Worm (Caenorhabditis elegans) whole organism, L4 larva: Measurements from ENCODE around the gene F35H8.4.

Source experiments
- Y5F2A.4 ChIP-seq: fragments of 200-800 bp; sonication (Bioruptor generic); optimal IDR thresholded peaks from 2 replicates; lab custom pipeline; 2018; ENCODE audit warnings: mild to moderate bottlenecking, missing genetic modification characterization, missing compliant biosample characterization
- ama-1 ChIP-seq: fragments of 150-350 bp; optimal IDR thresholded peaks from 2 replicates; lab custom pipeline; 2014; ENCODE audit warnings: inconsistent platforms, mixed read lengths
- ceh-82 ChIP-seq: sonication (generic microtip); optimal IDR thresholded peaks from 2 replicates; lab custom pipeline; 2017; ENCODE audit warnings: missing biosample characterization, missing genetic modification characterization
- dpl-1 ChIP-seq: fragments of 150-350 bp; optimal IDR thresholded peaks from 2 replicates; lab custom pipeline; 2014; ENCODE audit warnings: missing biosample characterization, missing genetic modification reagents, missing genetic modification characterization
- lin-39 ChIP-seq: fragments of 150-350 bp; optimal IDR thresholded peaks from 2 replicates; lab custom pipeline; 2014; ENCODE audit warnings: missing biosample characterization, missing genetic modification reagents, missing genetic modification characterization
- mep-1 ChIP-seq: fragments of 150-350 bp; sonication (generic microtip); optimal IDR thresholded peaks from 3 replicates; lab custom pipeline; 2014; ENCODE audit warnings: missing biosample characterization, missing genetic modification characterization
- nhr-25 ChIP-seq: sonication (generic microtip); optimal IDR thresholded peaks from 2 replicates; lab custom pipeline; 2017; ENCODE audit warnings: missing genetic modification characterization, mild to moderate bottlenecking, missing compliant biosample characterization, antibody characterized with exemption, moderate library complexity, borderline replicate concordance; ENCODE audit not compliant: insufficient read depth
- nhr-28 ChIP-seq: fragments of 150-350 bp; optimal IDR thresholded peaks from 2 replicates; lab custom pipeline; 2014; ENCODE audit warnings: missing biosample characterization, missing genetic modification characterization
- pha-4 ChIP-seq, 2 experiments: fragments of 150-350 bp in 1 of 2; fragments of 200-800 bp in 1 of 2; sonication (Bioruptor generic) in 1 of 2; IDR thresholded peaks in 1 of 2; optimal IDR thresholded peaks in 1 of 2; 2 replicates each; pipeline versions ENCODE4 v1.3.6 to Lab custom; 2014 to 2022; ENCODE audit warnings: missing genetic modification characterization in 2 of 2, missing genetic modification reagents in 2 of 2, missing biosample characterization in 1 of 2, missing compliant biosample characterization in 1 of 2
- unc-62 ChIP-seq, 3 experiments: fragments of 150-350 bp in 1 of 3; sonication (generic microtip); optimal IDR thresholded peaks in 2 of 3; peaks in 1 of 3; 1 replicate in 1 of 3; 2 replicates in 2 of 3; lab custom pipeline; 2014 to 2017; ENCODE audit warnings: missing biosample characterization in 3 of 3, missing genetic modification characterization in 3 of 3, missing genetic modification reagents in 3 of 3, missing genotype in 1 of 3
- zfp-2 ChIP-seq: sonication (generic microtip); optimal IDR thresholded peaks from 2 replicates; lab custom pipeline; 2016; ENCODE audit warnings: mild to moderate bottlenecking, missing genetic modification characterization, missing compliant biosample characterization
- ztf-11 ChIP-seq: fragments of 150-350 bp; optimal IDR thresholded peaks from 2 replicates; lab custom pipeline; 2014; ENCODE audit warnings: missing biosample characterization, missing genetic modification characterization

ce11 chrII:9542785-9543184 lies 17.0 kb downstream of the F35H8.4 start, which contains the start of gene sra-4:
- TF ChIP-seq unc-62 (GFP tag; optimal IDR thresholded peaks at IDR 0.05 in 1 of 2; lab: Kevin White, UChicago) (no peak), unc-62 (tag; optimal IDR thresholded peaks at IDR 0.05; lab: Kevin White, UChicago) (no peak), ceh-82 (no peak), ztf-11 (tag; lab: Kevin White, UChicago) (no peak), mep-1 (tag; lab: Kevin White, UChicago) (no peak), dpl-1 (GFP tag; lab: Kevin White, UChicago) (no peak), pha-4 (GFP tag; IDR thresholded peaks at IDR 0.05; lab: Robert Waterston, UW) (no peak), pha-4 (tag; optimal IDR thresholded peaks at IDR 0.05; lab: Kevin White, UChicago) (no peak), lin-39 (no peak), Y5F2A.4 (GFP tag; lab: Kevin White, UChicago) (no peak), ama-1 (lab: Kevin White, UChicago) (no peak), nhr-28 (tag; lab: Kevin White, UChicago) (no peak), nhr-25 (tag; lab: Kevin White, UChicago) (no peak), zfp-2 (tag; lab: Kevin White, UChicago) (no peak)
